Worm (Caenorhabditis elegans) whole organism, late embryonic: ENCODE results near the gene egl-27.
A peak's percentile ranks its signal among the peaks of the same experiment; 100 is the strongest.

Source experiments
- ama-1 ChIP-seq: fragments of 150-350 bp; optimal IDR thresholded peaks from 2 replicates; lab custom pipeline; 2014
- ceh-31 ChIP-seq: sonication (generic microtip); optimal IDR thresholded peaks from 2 replicates; lab custom pipeline; 2016; ENCODE audit warnings: missing genetic modification characterization, missing compliant biosample characterization
- ceh-9 ChIP-seq: sonication (generic microtip); optimal IDR thresholded peaks from 2 replicates; lab custom pipeline; 2016; ENCODE audit warnings: mild to moderate bottlenecking, missing genetic modification characterization, inconsistent platforms, missing compliant biosample characterization
- dmd-4 ChIP-seq: sonication (generic microtip); optimal IDR thresholded peaks from 2 replicates; lab custom pipeline; 2016; ENCODE audit warnings: borderline replicate concordance, missing genetic modification characterization, missing compliant biosample characterization
- dve-1 ChIP-seq: sonication (generic microtip); optimal IDR thresholded peaks from 2 replicates; lab custom pipeline; 2017; ENCODE audit warnings: antibody characterized with exemption, mild to moderate bottlenecking, missing genetic modification characterization, missing compliant biosample characterization
- eyg-1 ChIP-seq: sonication (generic microtip); optimal IDR thresholded peaks from 2 replicates; lab custom pipeline; 2016; ENCODE audit warnings: missing genotype, missing genetic modification characterization, missing compliant biosample characterization
- nfya-1 ChIP-seq: sonication (generic microtip); optimal IDR thresholded peaks from 2 replicates; lab custom pipeline; 2017; ENCODE audit warnings: missing genetic modification characterization, mild to moderate bottlenecking, missing compliant biosample characterization, antibody characterized with exemption, moderate library complexity
- nhr-11 ChIP-seq: fragments of 150-350 bp; optimal IDR thresholded peaks from 2 replicates; lab custom pipeline; 2014; ENCODE audit warnings: missing biosample characterization, missing genetic modification characterization
- nhr-232 ChIP-seq: sonication (generic microtip); optimal IDR thresholded peaks from 2 replicates; lab custom pipeline; 2016; ENCODE audit warnings: missing genetic modification characterization, missing compliant biosample characterization
- pha-4 ChIP-seq: fragments of 150-350 bp; optimal IDR thresholded peaks from 2 replicates; lab custom pipeline; 2018; ENCODE audit warnings: missing biosample characterization, missing genetic modification reagents, missing genetic modification characterization
- pqm-1 ChIP-seq: sonication (generic microtip); optimal IDR thresholded peaks from 2 replicates; lab custom pipeline; 2016; ENCODE audit warnings: missing genetic modification characterization, missing compliant biosample characterization
- rnt-1 ChIP-seq: sonication (generic microtip); optimal IDR thresholded peaks from 2 replicates; lab custom pipeline; 2016; ENCODE audit warnings: missing genetic modification characterization, missing compliant biosample characterization
- sox-4 ChIP-seq: sonication (generic microtip); optimal IDR thresholded peaks from 2 replicates; lab custom pipeline; 2017; ENCODE audit warnings: mild to moderate bottlenecking, missing genetic modification characterization, inconsistent platforms, missing compliant biosample characterization
- ttx-3 ChIP-seq: sonication (generic microtip); optimal IDR thresholded peaks from 2 replicates; lab custom pipeline; 2016; ENCODE audit warnings: missing genetic modification reagents, missing genetic modification characterization, missing compliant biosample characterization

ce11 chrII:6822347-6822746 is 12.5 kb upstream of the egl-27 start:
- TF ChIP-seq rnt-1 (peak; percentile 81), nhr-232 (no peak), ceh-9 (no peak), ttx-3 (tag; lab: Kevin White, UChicago) (no peak), nhr-11 (no peak), sox-4 (tag; lab: Kevin White, UChicago) (no peak), dve-1 (tag; lab: Kevin White, UChicago) (no peak), ama-1 (lab: Kevin White, UChicago) (no peak), nfya-1 (tag; lab: Kevin White, UChicago) (peak; percentile 57), pha-4 (no peak), pqm-1 (no peak), eyg-1 (no peak), ceh-31 (tag; lab: Kevin White, UChicago) (no peak), dmd-4 (tag; lab: Kevin White, UChicago) (no peak)
